Worm (Caenorhabditis elegans) whole organism, L1 larva: ENCODE results near the gene F43E2.6.

ENCODE experiments used
- C04F5.9 ChIP-seq: sonication (generic microtip); optimal IDR thresholded peaks from 2 replicates; lab custom pipeline; 2016; ENCODE audit warnings: missing genetic modification characterization, missing compliant biosample characterization
- F16B12.6 ChIP-seq: fragments of 150-350 bp; optimal IDR thresholded peaks from 2 replicates; lab custom pipeline; 2014; ENCODE audit warnings: missing biosample characterization, missing genetic modification characterization
- alr-1 ChIP-seq: fragments of 200-800 bp; sonication (Bioruptor generic); optimal IDR thresholded peaks from 2 replicates; lab custom pipeline; 2018; ENCODE audit warnings: borderline replicate concordance, mild to moderate bottlenecking, missing genetic modification characterization, missing compliant biosample characterization
- blmp-1 ChIP-seq: fragments of 150-350 bp; optimal IDR thresholded peaks from 2 replicates; lab custom pipeline; 2014; ENCODE audit warnings: missing biosample characterization, missing genetic modification characterization
- ceh-82 ChIP-seq, 3 experiments: fragments of 150-350 bp in 1 of 3; sonication (generic microtip) in 2 of 3; optimal IDR thresholded peaks; 2 replicates each; lab custom pipeline; 2014 to 2017; ENCODE audit warnings: missing biosample characterization in 3 of 3, missing genetic modification characterization in 3 of 3
- ceh-90 ChIP-seq: sonication (generic microtip); optimal IDR thresholded peaks from 2 replicates; lab custom pipeline; 2016; ENCODE audit warnings: missing genetic modification characterization, missing compliant biosample characterization
- ces-1 ChIP-seq: fragments of 150-350 bp; optimal IDR thresholded peaks from 2 replicates; lab custom pipeline; 2014; ENCODE audit warnings: missing biosample characterization, missing genetic modification reagents, missing genetic modification characterization
- dpl-1 ChIP-seq, 3 experiments: fragments of 150-350 bp in 2 of 3; sonication (generic microtip) in 1 of 3; optimal IDR thresholded peaks; 2 replicates each; lab custom pipeline; 2014 to 2017; ENCODE audit warnings: missing biosample characterization in 3 of 3, missing genetic modification characterization in 3 of 3, missing genetic modification reagents in 3 of 3
- dsc-1 ChIP-seq: sonication (generic microtip); optimal IDR thresholded peaks from 2 replicates; lab custom pipeline; 2016; ENCODE audit warnings: mild to moderate bottlenecking, missing genetic modification characterization, missing compliant biosample characterization
- efl-3 ChIP-seq: fragments of 200-800 bp; sonication (Bioruptor generic); optimal IDR thresholded peaks from 2 replicates; lab custom pipeline; 2018; ENCODE audit warnings: mild to moderate bottlenecking, missing genetic modification characterization, missing compliant biosample characterization
- elt-2 ChIP-seq: sonication (generic microtip); optimal IDR thresholded peaks from 2 replicates; lab custom pipeline; 2016; ENCODE audit warnings: missing genetic modification characterization, mild to moderate bottlenecking, inconsistent platforms, missing compliant biosample characterization, missing genetic modification reagents
- ets-5 ChIP-seq: fragments of 200-800 bp; sonication (Bioruptor generic); IDR thresholded peaks from 2 replicates; pipeline ENCODE4 v1.3.6; 2022; ENCODE audit warnings: missing genetic modification characterization, missing compliant biosample characterization
- fkh-10 ChIP-seq: sonication (generic microtip); optimal IDR thresholded peaks from 2 replicates; lab custom pipeline; 2017; ENCODE audit warnings: missing biosample characterization, missing genetic modification reagents, missing genetic modification characterization
- fkh-4 ChIP-seq: sonication (generic microtip); optimal IDR thresholded peaks from 2 replicates; lab custom pipeline; 2016; ENCODE audit warnings: missing compliant biosample characterization, missing genetic modification characterization, borderline replicate concordance
- fkh-8 ChIP-seq: sonication (generic microtip); optimal IDR thresholded peaks from 2 replicates; lab custom pipeline; 2016; ENCODE audit warnings: mild to moderate bottlenecking, missing genetic modification characterization, missing compliant biosample characterization
- fos-1 ChIP-seq: fragments of 150-350 bp; optimal IDR thresholded peaks from 2 replicates; lab custom pipeline; 2014; ENCODE audit warnings: missing biosample characterization, missing genetic modification characterization
- hlh-17 ChIP-seq: fragments of 200-800 bp; sonication (Bioruptor generic); optimal IDR thresholded peaks from 2 replicates; lab custom pipeline; 2018; ENCODE audit warnings: missing genetic modification characterization, mild to moderate bottlenecking, missing compliant biosample characterization, moderate library complexity, borderline replicate concordance
- hlh-4 ChIP-seq: sonication (generic microtip); optimal IDR thresholded peaks from 2 replicates; lab custom pipeline; 2016; ENCODE audit warnings: mild to moderate bottlenecking, missing genetic modification characterization, missing compliant biosample characterization
- irx-1 ChIP-seq: sonication (generic microtip); optimal IDR thresholded peaks from 2 replicates; lab custom pipeline; 2016; ENCODE audit warnings: missing genetic modification characterization, missing compliant biosample characterization
- jun-1 ChIP-seq: fragments of 150-350 bp; optimal IDR thresholded peaks from 2 replicates; lab custom pipeline; 2014; ENCODE audit warnings: missing biosample characterization, missing genetic modification reagents, missing genetic modification characterization
- lin-13 ChIP-seq: fragments of 150-350 bp; optimal IDR thresholded peaks from 2 replicates; lab custom pipeline; 2014; ENCODE audit warnings: missing biosample characterization, missing genetic modification reagents, missing genetic modification characterization
- lin-15B ChIP-seq: fragments of 150-350 bp; sonication (generic microtip); optimal IDR thresholded peaks from 3 replicates; lab custom pipeline; 2014; ENCODE audit warnings: missing biosample characterization, missing genetic modification characterization
- lin-39 ChIP-seq: fragments of 150-350 bp; optimal IDR thresholded peaks from 2 replicates; lab custom pipeline; 2014; ENCODE audit warnings: missing biosample characterization, missing genetic modification reagents, missing genetic modification characterization
- lir-3 ChIP-seq: sonication (generic microtip); optimal IDR thresholded peaks from 2 replicates; lab custom pipeline; 2016; ENCODE audit warnings: mild to moderate bottlenecking, missing genetic modification characterization, moderate library complexity, missing compliant biosample characterization; ENCODE audit not compliant: poor library complexity
- mab-9 ChIP-seq: fragments of 200-800 bp; sonication (Bioruptor generic); IDR thresholded peaks from 2 replicates; pipeline ENCODE4 v1.3.6; 2022; ENCODE audit warnings: missing genetic modification reagents, missing genetic modification characterization, missing compliant biosample characterization
- mef-2 ChIP-seq: fragments of 150-350 bp; optimal IDR thresholded peaks from 2 replicates; lab custom pipeline; 2014; ENCODE audit warnings: missing biosample characterization, missing genetic modification characterization
- mep-1 ChIP-seq: fragments of 150-350 bp; optimal IDR thresholded peaks from 2 replicates; lab custom pipeline; 2014; ENCODE audit warnings: missing biosample characterization, missing genetic modification characterization
- nhr-19 ChIP-seq: fragments of 200-800 bp; sonication (Bioruptor generic); conservative IDR thresholded peaks from 2 replicates; pipeline ENCODE4 v1.3.6; 2022; ENCODE audit warnings: missing genetic modification characterization, missing compliant biosample characterization
- nhr-20 ChIP-seq: sonication (generic microtip); optimal IDR thresholded peaks from 2 replicates; lab custom pipeline; 2016; ENCODE audit warnings: mild to moderate bottlenecking, missing genetic modification characterization, missing compliant biosample characterization
- nhr-237 ChIP-seq: fragments of 150-350 bp; optimal IDR thresholded peaks from 2 replicates; lab custom pipeline; 2014; ENCODE audit warnings: missing biosample characterization, missing genetic modification characterization
- nhr-47 ChIP-seq: sonication (generic microtip); optimal IDR thresholded peaks from 2 replicates; lab custom pipeline; 2016; ENCODE audit warnings: mild to moderate bottlenecking, missing genetic modification characterization, moderate library complexity, missing compliant biosample characterization
- nhr-71 ChIP-seq: sonication (generic microtip); optimal IDR thresholded peaks from 2 replicates; lab custom pipeline; 2016; ENCODE audit warnings: mild to moderate bottlenecking, missing genetic modification characterization, moderate library complexity, missing compliant biosample characterization
- nhr-76 ChIP-seq: sonication (generic microtip); optimal IDR thresholded peaks from 2 replicates; lab custom pipeline; 2017; ENCODE audit warnings: missing biosample characterization, missing genetic modification characterization
- nhr-77 ChIP-seq: fragments of 150-350 bp; optimal IDR thresholded peaks from 2 replicates; lab custom pipeline; 2014; ENCODE audit warnings: missing biosample characterization, missing genetic modification characterization
- rnt-1 ChIP-seq: sonication (generic microtip); optimal IDR thresholded peaks from 2 replicates; lab custom pipeline; 2016; ENCODE audit warnings: mild to moderate bottlenecking, missing genetic modification characterization, moderate library complexity, missing compliant biosample characterization
- skn-1 ChIP-seq: fragments of 150-350 bp; optimal IDR thresholded peaks from 2 replicates; lab custom pipeline; 2014; ENCODE audit warnings: missing biosample characterization, missing genetic modification characterization
- snpc-4 ChIP-seq: fragments of 150-350 bp; optimal IDR thresholded peaks from 2 replicates; lab custom pipeline; 2014; ENCODE audit warnings: missing biosample characterization, missing genetic modification characterization
- snu-23 ChIP-seq: sonication (generic microtip); optimal IDR thresholded peaks from 2 replicates; lab custom pipeline; 2016; ENCODE audit warnings: missing genetic modification characterization, missing compliant biosample characterization
- sup-37 ChIP-seq: fragments of 200-800 bp; sonication (Bioruptor generic); optimal IDR thresholded peaks from 2 replicates; lab custom pipeline; 2018; ENCODE audit warnings: mild to moderate bottlenecking, missing genetic modification characterization, missing compliant biosample characterization
- swsn-7 ChIP-seq: sonication (generic microtip); optimal IDR thresholded peaks from 2 replicates; lab custom pipeline; 2016; ENCODE audit warnings: missing genetic modification characterization, missing compliant biosample characterization
- tlp-1 ChIP-seq: fragments of 150-350 bp; optimal IDR thresholded peaks from 2 replicates; lab custom pipeline; 2014; ENCODE audit warnings: missing biosample characterization, missing genetic modification characterization
- unc-62 ChIP-seq: fragments of 150-350 bp; optimal IDR thresholded peaks from 2 replicates; lab custom pipeline; 2014; ENCODE audit warnings: missing biosample characterization, missing genetic modification reagents, missing genetic modification characterization
- unc-86 ChIP-seq: sonication (generic microtip); optimal IDR thresholded peaks from 2 replicates; lab custom pipeline; 2016; ENCODE audit warnings: missing genetic modification characterization, missing compliant biosample characterization
- xbp-1 ChIP-seq: sonication (generic microtip); optimal IDR thresholded peaks from 2 replicates; lab custom pipeline; 2016; ENCODE audit warnings: missing genetic modification characterization, missing compliant biosample characterization
- zag-1 ChIP-seq: fragments of 150-350 bp; optimal IDR thresholded peaks from 2 replicates; lab custom pipeline; 2014; ENCODE audit warnings: missing biosample characterization, missing genetic modification characterization
- zip-4 ChIP-seq: fragments of 200-800 bp; sonication (Bioruptor generic); optimal IDR thresholded peaks from 2 replicates; lab custom pipeline; 2018; ENCODE audit warnings: mild to moderate bottlenecking, missing genetic modification characterization, moderate library complexity, missing compliant biosample characterization
- ztf-11 ChIP-seq, 2 experiments: sonication (generic microtip); optimal IDR thresholded peaks; 2 replicates each; lab custom pipeline; 2016 to 2017; ENCODE audit warnings: missing genetic modification characterization in 2 of 2, missing biosample characterization in 1 of 2, missing compliant biosample characterization in 1 of 2

The F43E2.6 gene

DNA sequence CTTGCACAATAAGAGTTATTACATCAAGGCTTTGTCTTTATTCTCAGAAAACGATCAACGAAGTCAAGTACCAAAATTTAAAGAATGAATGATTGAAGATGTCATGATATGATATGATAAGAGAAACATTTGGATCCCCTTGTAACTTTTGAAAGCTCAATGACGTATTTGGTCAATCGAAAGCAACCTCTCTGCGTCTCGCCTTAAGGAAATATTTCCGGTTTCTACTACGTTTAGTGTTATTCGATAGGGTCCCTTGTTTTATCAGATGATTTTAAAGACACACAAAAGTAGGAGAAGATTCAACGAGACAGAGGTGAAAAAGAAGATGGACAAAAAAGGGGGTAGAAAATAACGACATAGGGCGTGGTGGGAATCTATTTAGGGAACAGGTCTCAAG, 44.6 kb upstream of the F43E2.6 start (continued):
- TF ChIP-seq nhr-47 (tag; lab: Kevin White, UChicago) (no peak), hlh-4 (tag; lab: Kevin White, UChicago) (no peak), skn-1 (tag; lab: Kevin White, UChicago) (no peak), zag-1 (no peak), fkh-8 (tag; lab: Kevin White, UChicago) (no peak), ztf-11 (tag; optimal IDR thresholded peaks at IDR 0.05; lab: Kevin White, UChicago) (no peak), hlh-17 (no peak), jun-1 (no peak), unc-62 (GFP tag; lab: Kevin White, UChicago) (no peak), C04F5.9 (tag; lab: Kevin White, UChicago) (no peak), lin-15B (tag; lab: Kevin White, UChicago) (no peak), dpl-1 (GFP tag; optimal IDR thresholded peaks at IDR 0.05; lab: Kevin White, UChicago) (no peak), rnt-1 (tag; lab: Kevin White, UChicago) (no peak), snu-23 (GFP tag; lab: Kevin White, UChicago) (peak; percentile 14), ceh-90 (tag; lab: Kevin White, UChicago) (no peak), fkh-4 (tag; lab: Kevin White, UChicago) (no peak), ceh-82 (tag; optimal IDR thresholded peaks at IDR 0.05; lab: Kevin White, UChicago) (no peak), zip-4 (GFP tag; lab: Kevin White, UChicago) (no peak), mep-1 (tag; lab: Kevin White, UChicago) (no peak), irx-1 (tag; lab: Kevin White, UChicago) (no peak), mef-2 (tag; lab: Kevin White, UChicago) (no peak), nhr-20 (peak; percentile 49), alr-1 (no peak), nhr-77 (tag; lab: Kevin White, UChicago) (no peak), xbp-1 (tag; lab: Kevin White, UChicago) (no peak), tlp-1 (tag; lab: Kevin White, UChicago) (no peak), nhr-19 (GFP tag; lab: Robert Waterston, UW) (peak; percentile 18), F16B12.6 (tag; lab: Kevin White, UChicago) (no peak), fkh-10 (GFP tag; lab: Kevin White, UChicago) (no peak), dsc-1 (tag; lab: Kevin White, UChicago) (peak; percentile 12), sup-37 (GFP tag; lab: Kevin White, UChicago) (no peak), blmp-1 (peak; percentile 76), nhr-76 (tag; lab: Kevin White, UChicago) (no peak), nhr-71 (tag; lab: Kevin White, UChicago) (peak; percentile 59), lin-39 (tag; lab: Kevin White, UChicago) (no peak), lir-3 (tag; lab: Kevin White, UChicago) (no peak), lin-13 (no peak), efl-3 (no peak), fos-1 (no peak), snpc-4 (tag; lab: Kevin White, UChicago) (no peak), elt-2 (tag; lab: Kevin White, UChicago) (no peak), ces-1 (GFP tag; lab: Kevin White, UChicago) (no peak)

ce11 chrII:7411930-7412329, 43.3 kb upstream of the F43E2.6 start, which contains the start of gene K02A2.5:
Gene K02A2.5, minus strand, starts transcription at chrII:7412030.
- no peak for TF ChIP-seq sup-37 (GFP tag; lab: Kevin White, UChicago)
- no peak for TF ChIP-seq nhr-71 (tag; lab: Kevin White, UChicago)
- TF ChIP-seq ztf-11 (tag; optimal IDR thresholded peaks at IDR 0.05; lab: Kevin White, UChicago): no peak
- TF ChIP-seq swsn-7: no peak
- TF ChIP-seq mab-9 (GFP tag; lab: Robert Waterston, UW): no peak
- TF ChIP-seq unc-86 (tag; lab: Kevin White, UChicago): no peak
- no peak for TF ChIP-seq zip-4 (GFP tag; lab: Kevin White, UChicago)
- no peak for TF ChIP-seq tlp-1 (tag; lab: Kevin White, UChicago)
- no peak for TF ChIP-seq lir-3 (tag; lab: Kevin White, UChicago)
- TF ChIP-seq fkh-8 (tag; lab: Kevin White, UChicago): no peak
- TF ChIP-seq nhr-237 (tag; lab: Kevin White, UChicago): no peak
- no peak for TF ChIP-seq ets-5 (GFP tag; lab: Robert Waterston, UW)
